Worm (Caenorhabditis elegans) whole organism, L4 larva: Measurements from ENCODE around the gene pgp-4.

Experiments used
- R02D3.7 ChIP-seq: fragments of 150-350 bp; sonication (generic microtip); optimal IDR thresholded peaks from 3 replicates; lab custom pipeline; 2014; ENCODE audit warnings: missing biosample characterization, missing genetic modification characterization
- Y105C5A.15 ChIP-seq: fragments of 200-800 bp; sonication (Bioruptor generic); IDR thresholded peaks from 2 replicates; pipeline ENCODE4 v1.3.6; 2022; ENCODE audit warnings: missing genetic modification characterization, missing compliant biosample characterization
- Y75B8A.6 ChIP-seq: fragments of 200-800 bp; sonication (Bioruptor generic); IDR thresholded peaks from 2 replicates; pipeline ENCODE4 v1.3.6; 2022; ENCODE audit warnings: missing genetic modification reagents, missing genetic modification characterization, missing compliant biosample characterization
- aha-1 ChIP-seq: fragments of 150-350 bp; peaks from one replicate; lab custom pipeline; 2014; ENCODE audit warnings: missing biosample characterization, missing genetic modification characterization
- arid-1 ChIP-seq: fragments of 200-800 bp; sonication (Bioruptor generic); conservative IDR thresholded peaks from 2 replicates; pipeline ENCODE4 v1.3.6; 2022; ENCODE audit warnings: missing genetic modification reagents, missing genetic modification characterization, missing compliant biosample characterization
- attf-4 ChIP-seq: sonication (generic microtip); optimal IDR thresholded peaks from 3 replicates; lab custom pipeline; 2017; ENCODE audit warnings: missing biosample characterization, missing genetic modification characterization
- ceh-32 ChIP-seq: sonication (generic microtip); optimal IDR thresholded peaks from 2 replicates; lab custom pipeline; 2016; ENCODE audit warnings: mild to moderate bottlenecking, missing genetic modification characterization, missing compliant biosample characterization; ENCODE audit not compliant: poor library complexity
- ceh-44 ChIP-seq: fragments of 200-800 bp; sonication (Bioruptor generic); IDR thresholded peaks from 2 replicates; pipeline ENCODE4 v1.3.6; 2022; ENCODE audit warnings: missing genetic modification reagents, missing genetic modification characterization, missing compliant biosample characterization
- ceh-62 ChIP-seq: sonication (generic microtip); optimal IDR thresholded peaks from 2 replicates; lab custom pipeline; 2017; ENCODE audit warnings: missing biosample characterization, missing genetic modification characterization
- ces-1 ChIP-seq: fragments of 150-350 bp; sonication (generic microtip); optimal IDR thresholded peaks from 4 replicates; lab custom pipeline; 2014; ENCODE audit warnings: missing biosample characterization, missing genetic modification reagents, missing genetic modification characterization
- ctbp-1 ChIP-seq: fragments of 200-800 bp; sonication (Bioruptor generic); IDR thresholded peaks from 2 replicates; pipeline ENCODE4 v1.3.6; 2022; ENCODE audit warnings: missing genetic modification reagents, missing genetic modification characterization, missing compliant biosample characterization
- daf-16 ChIP-seq, 3 experiments: sonication (generic microtip); optimal IDR thresholded peaks; 2 replicates each; lab custom pipeline; 2016 to 2017; ENCODE audit warnings: missing genetic modification characterization in 3 of 3, missing genetic modification reagents in 3 of 3, mild to moderate bottlenecking in 2 of 3, missing compliant biosample characterization in 2 of 3, missing biosample characterization in 1 of 3, moderate library complexity in 1 of 3
- daf-19 ChIP-seq: fragments of 200-800 bp; sonication (Bioruptor generic); conservative IDR thresholded peaks from 2 replicates; pipeline ENCODE4 v1.3.6; 2022; ENCODE audit warnings: missing genetic modification characterization, missing compliant biosample characterization
- dmd-6 ChIP-seq: fragments of 200-800 bp; sonication (Bioruptor generic); IDR thresholded peaks from 2 replicates; pipeline ENCODE4 v1.3.6; 2022; ENCODE audit warnings: missing genetic modification reagents, missing genetic modification characterization, missing compliant biosample characterization
- dve-1 ChIP-seq: sonication (generic microtip); optimal IDR thresholded peaks from 2 replicates; lab custom pipeline; 2017; ENCODE audit warnings: antibody characterized with exemption, mild to moderate bottlenecking, missing genetic modification characterization, missing compliant biosample characterization; ENCODE audit not compliant: insufficient read depth
- egl-27 ChIP-seq: sonication (generic microtip); optimal IDR thresholded peaks from 3 replicates; lab custom pipeline; 2017; ENCODE audit warnings: missing biosample characterization, missing genetic modification reagents, missing genetic modification characterization
- egl-43 ChIP-seq: fragments of 200-800 bp; sonication (Bioruptor generic); IDR thresholded peaks from 2 replicates; pipeline ENCODE4 v1.3.6; 2022; ENCODE audit warnings: missing genetic modification reagents, missing genetic modification characterization, missing compliant biosample characterization
- hlh-11 ChIP-seq: fragments of 200-800 bp; sonication (Bioruptor generic); optimal IDR thresholded peaks from 2 replicates; lab custom pipeline; 2018; ENCODE audit warnings: mild to moderate bottlenecking, missing genetic modification characterization, missing compliant biosample characterization
- jun-1 ChIP-seq: fragments of 150-350 bp; optimal IDR thresholded peaks from 2 replicates; lab custom pipeline; 2014; ENCODE audit warnings: missing biosample characterization, missing genetic modification reagents, missing genetic modification characterization
- lin-15B ChIP-seq: fragments of 150-350 bp; sonication (generic microtip); optimal IDR thresholded peaks from 3 replicates; lab custom pipeline; 2014; ENCODE audit warnings: missing biosample characterization, missing genetic modification characterization
- lin-38 ChIP-seq: fragments of 200-800 bp; sonication (Bioruptor generic); IDR thresholded peaks from 2 replicates; pipeline ENCODE4 v1.3.6; 2022; ENCODE audit warnings: missing genetic modification reagents, missing genetic modification characterization, missing compliant biosample characterization
- lsy-2 ChIP-seq, 2 experiments: fragments of 150-350 bp in 1 of 2; sonication (generic microtip) in 1 of 2; optimal IDR thresholded peaks; 2 replicates each; lab custom pipeline; 2014 to 2017; ENCODE audit warnings: missing biosample characterization in 2 of 2, missing genetic modification characterization in 2 of 2
- madf-9 ChIP-seq: fragments of 200-800 bp; sonication (Bioruptor generic); conservative IDR thresholded peaks from 2 replicates; pipeline ENCODE4 v1.3.6; 2022; ENCODE audit warnings: missing genetic modification reagents, missing genetic modification characterization, missing compliant biosample characterization
- mdl-1 ChIP-seq, 2 experiments: fragments of 150-350 bp in 1 of 2; sonication (generic microtip) in 1 of 2; optimal IDR thresholded peaks; 2 replicates each; lab custom pipeline; 2014 to 2017; ENCODE audit warnings: missing biosample characterization in 2 of 2, missing genetic modification characterization in 2 of 2
- mxl-2 ChIP-seq: fragments of 200-800 bp; sonication (Bioruptor generic); conservative IDR thresholded peaks from 2 replicates; pipeline ENCODE4 v1.3.6; 2022; ENCODE audit warnings: missing genetic modification reagents, missing genetic modification characterization, missing compliant biosample characterization
- nhr-10 ChIP-seq: fragments of 150-350 bp; optimal IDR thresholded peaks from 2 replicates; lab custom pipeline; 2014; ENCODE audit warnings: missing biosample characterization, missing genetic modification characterization
- nhr-111 ChIP-seq: fragments of 200-800 bp; sonication (Bioruptor generic); optimal IDR thresholded peaks from 2 replicates; lab custom pipeline; 2018; ENCODE audit warnings: mild to moderate bottlenecking, missing genetic modification characterization, missing compliant biosample characterization
- nhr-237 ChIP-seq: sonication (generic microtip); optimal IDR thresholded peaks from 2 replicates; lab custom pipeline; 2017; ENCODE audit warnings: missing biosample characterization, missing genetic modification characterization
- nhr-25 ChIP-seq: sonication (generic microtip); optimal IDR thresholded peaks from 2 replicates; lab custom pipeline; 2017; ENCODE audit warnings: missing genetic modification characterization, mild to moderate bottlenecking, missing compliant biosample characterization, antibody characterized with exemption, moderate library complexity, borderline replicate concordance; ENCODE audit not compliant: insufficient read depth
- nhr-28 ChIP-seq: fragments of 150-350 bp; optimal IDR thresholded peaks from 2 replicates; lab custom pipeline; 2014; ENCODE audit warnings: missing biosample characterization, missing genetic modification characterization
- nhr-6 ChIP-seq: fragments of 150-350 bp; optimal IDR thresholded peaks from 2 replicates; lab custom pipeline; 2014; ENCODE audit warnings: missing biosample characterization, missing genetic modification characterization
- nhr-77 ChIP-seq: fragments of 150-350 bp; optimal IDR thresholded peaks from 2 replicates; lab custom pipeline; 2014; ENCODE audit warnings: missing biosample characterization, missing genetic modification characterization
- pqm-1 ChIP-seq: sonication (generic microtip); optimal IDR thresholded peaks from 2 replicates; lab custom pipeline; 2017; ENCODE audit warnings: missing biosample characterization, missing genetic modification characterization
- rbr-2 ChIP-seq: sonication (generic microtip); optimal IDR thresholded peaks from 2 replicates; lab custom pipeline; 2016; ENCODE audit warnings: missing genotype, missing genetic modification characterization, missing compliant biosample characterization
- saeg-2 ChIP-seq: fragments of 200-800 bp; sonication (Bioruptor generic); IDR thresholded peaks from 2 replicates; pipeline ENCODE4 v1.3.6; 2022; ENCODE audit warnings: missing genetic modification reagents, missing genetic modification characterization, missing compliant biosample characterization
- set-16 ChIP-seq: fragments of 200-800 bp; sonication (Bioruptor generic); IDR thresholded peaks from 2 replicates; pipeline ENCODE4 v1.3.6; 2022; ENCODE audit warnings: missing genetic modification reagents, missing genetic modification characterization, missing compliant biosample characterization
- snpc-1.2 ChIP-seq: fragments of 200-800 bp; sonication (Bioruptor generic); IDR thresholded peaks from 2 replicates; pipeline ENCODE4 v1.3.6; 2022; ENCODE audit warnings: missing genetic modification reagents, missing genetic modification characterization, missing compliant biosample characterization
- snpc-4 ChIP-seq: fragments of 150-350 bp; optimal IDR thresholded peaks from 2 replicates; lab custom pipeline; 2014; ENCODE audit warnings: missing biosample characterization, missing genetic modification characterization
- tag-97 ChIP-seq: fragments of 200-800 bp; sonication (Bioruptor generic); IDR thresholded peaks from 2 replicates; pipeline ENCODE4 v1.3.6; 2022; ENCODE audit warnings: missing genetic modification characterization, missing compliant biosample characterization
- unc-39 ChIP-seq: sonication (generic microtip); optimal IDR thresholded peaks from 2 replicates; lab custom pipeline; 2017; ENCODE audit warnings: missing biosample characterization, missing genetic modification characterization
- unc-62 ChIP-seq, 3 experiments: fragments of 150-350 bp in 1 of 3; sonication (generic microtip); optimal IDR thresholded peaks in 2 of 3; peaks in 1 of 3; 1 replicate in 1 of 3; 2 replicates in 2 of 3; lab custom pipeline; 2014 to 2017; ENCODE audit warnings: missing biosample characterization in 3 of 3, missing genetic modification characterization in 3 of 3, missing genetic modification reagents in 3 of 3, missing genotype in 1 of 3
- vab-7 ChIP-seq: fragments of 200-800 bp; sonication (Bioruptor generic); IDR thresholded peaks from 2 replicates; pipeline ENCODE4 v1.3.6; 2022; ENCODE audit warnings: missing genetic modification reagents, missing genetic modification characterization, missing compliant biosample characterization
- zag-1 ChIP-seq: fragments of 150-350 bp; optimal IDR thresholded peaks from 2 replicates; lab custom pipeline; 2014; ENCODE audit warnings: missing biosample characterization, missing genetic modification characterization
- zip-11 ChIP-seq: fragments of 200-800 bp; sonication (Bioruptor generic); IDR thresholded peaks from 2 replicates; pipeline ENCODE4 v1.3.6; 2022; ENCODE audit warnings: missing genetic modification characterization, missing compliant biosample characterization
- zip-2 ChIP-seq: fragments of 150-350 bp; optimal IDR thresholded peaks from 2 replicates; lab custom pipeline; 2014; ENCODE audit warnings: missing biosample characterization, missing genetic modification characterization

The pgp-4 gene

ce11 chrX:11345471-11345870, 12.1 kb upstream of the pgp-4 start:
- TF ChIP-seq tag-97 = 0 out of 2 replicates have a peak, but pooled peaks have one; percentile 56
- peak; percentile 91 for TF ChIP-seq ces-1 (GFP tag; lab: Kevin White, UChicago)
- no peak for TF ChIP-seq jun-1 (tag; lab: Kevin White, UChicago)
- TF ChIP-seq nhr-237 (tag; lab: Kevin White, UChicago) = no peak
- no peak for TF ChIP-seq dve-1 (tag; lab: Kevin White, UChicago)
- no peak for TF ChIP-seq mdl-1 (tag; optimal IDR thresholded peaks at IDR 0.05; lab: Kevin White, UChicago)
- peak; percentile 5 for TF ChIP-seq pqm-1 (tag; lab: Kevin White, UChicago)
- TF ChIP-seq zag-1 (tag; lab: Kevin White, UChicago) = no peak
- TF ChIP-seq dmd-6 = peak; percentile 18; the same call in 1 of the 2 replicates
- no peak for TF ChIP-seq nhr-111 (GFP tag; lab: Kevin White, UChicago)
- no peak for TF ChIP-seq daf-19 (GFP tag; lab: Robert Waterston, UW)
- TF ChIP-seq unc-62 (GFP tag; optimal IDR thresholded peaks at IDR 0.05 in 1 of 2; lab: Kevin White, UChicago) = no peak
- no peak for TF ChIP-seq unc-62 (tag; optimal IDR thresholded peaks at IDR 0.05; lab: Kevin White, UChicago)
- peak; percentile 34 for TF ChIP-seq nhr-28 (tag; lab: Kevin White, UChicago)
- TF ChIP-seq zip-2 (tag; lab: Kevin White, UChicago) = no peak
- TF ChIP-seq attf-4 (tag; lab: Kevin White, UChicago) = no peak
- TF ChIP-seq aha-1 (tag; lab: Kevin White, UChicago) = peak; percentile 94
- TF ChIP-seq Y105C5A.15 (GFP tag; lab: Robert Waterston, UW) = no peak
- TF ChIP-seq lsy-2 (tag; optimal IDR thresholded peaks at IDR 0.05; lab: Kevin White, UChicago) = no peak
- TF ChIP-seq nhr-10 (tag; lab: Kevin White, UChicago) = no peak
- TF ChIP-seq, all 104 proteins: peak for 6

ce11 chrX:11346155-11346554, 11.5 kb upstream of the pgp-4 start, which contains the start of gene oct-2:
Gene oct-2, plus strand, starts transcription at chrX:11346455.
- TF ChIP-seq unc-62 (GFP tag; optimal IDR thresholded peaks at IDR 0.05 in 1 of 2; lab: Kevin White, UChicago) (peak in 1 of 2 experiments; percentile 57), unc-62 (tag; optimal IDR thresholded peaks at IDR 0.05; lab: Kevin White, UChicago) (no peak), nhr-25 (tag; lab: Kevin White, UChicago) (no peak), nhr-237 (tag; lab: Kevin White, UChicago) (no peak), aha-1 (tag; lab: Kevin White, UChicago) (peak; percentile 37), Y105C5A.15 (GFP tag; lab: Robert Waterston, UW) (no peak), nhr-10 (tag; lab: Kevin White, UChicago) (no peak), egl-27 (tag; lab: Kevin White, UChicago) (no peak), snpc-1.2 (no peak), zag-1 (tag; lab: Kevin White, UChicago) (no peak)

ce11 chrX:11351288-11351687, 6.3 kb upstream of the pgp-4 start:
- TF ChIP-seq dmd-6 = peak; percentile 55; the same call in 1 of the 2 replicates
- peak; percentile 97 for TF ChIP-seq nhr-28 (tag; lab: Kevin White, UChicago)
- TF ChIP-seq daf-16 (GFP tag; optimal IDR thresholded peaks at IDR 0.05; lab: Kevin White, UChicago) = no peak
- TF ChIP-seq daf-16 (tag; optimal IDR thresholded peaks at IDR 0.05; lab: Kevin White, UChicago) = peak; percentile 16
- no peak for TF ChIP-seq zip-11 (GFP tag; lab: Robert Waterston, UW)
- TF ChIP-seq pqm-1 (tag; lab: Kevin White, UChicago) = peak; percentile 54
- TF ChIP-seq nhr-77 (tag; lab: Kevin White, UChicago) = peak; percentile 26
- no peak for TF ChIP-seq lin-15B (tag; lab: Kevin White, UChicago)
- TF ChIP-seq madf-9 (GFP tag; lab: Robert Waterston, UW) = no peak
- TF ChIP-seq nhr-6 (tag; lab: Kevin White, UChicago) = no peak
- TF ChIP-seq vab-7 = no peak
- TF ChIP-seq R02D3.7 (tag; lab: Kevin White, UChicago) = no peak
- TF ChIP-seq Y75B8A.6 (GFP tag; lab: Robert Waterston, UW) = no peak
- TF ChIP-seq zip-2 (tag; lab: Kevin White, UChicago) = no peak
- no peak for TF ChIP-seq ceh-62 (tag; lab: Kevin White, UChicago)
- no peak for TF ChIP-seq mxl-2 (GFP tag; lab: Robert Waterston, UW)
- no peak for TF ChIP-seq snpc-4 (tag; lab: Kevin White, UChicago)
- TF ChIP-seq mdl-1 (tag; optimal IDR thresholded peaks at IDR 0.05; lab: Kevin White, UChicago) = no peak
- TF ChIP-seq rbr-2 (tag; lab: Kevin White, UChicago) = no peak
- TF ChIP-seq nhr-10 (tag; lab: Kevin White, UChicago) = no peak
- no peak for TF ChIP-seq egl-43 (GFP tag; lab: Robert Waterston, UW)
- TF ChIP-seq hlh-11 (tag; lab: Kevin White, UChicago) = peak; percentile 59
- TF ChIP-seq ceh-32 (tag; lab: Kevin White, UChicago) = no peak
- TF ChIP-seq arid-1 = no peak
- no peak for TF ChIP-seq unc-39 (tag; lab: Kevin White, UChicago)
- no peak for TF ChIP-seq ceh-44 (GFP tag; lab: Robert Waterston, UW)
- no peak for TF ChIP-seq set-16 (GFP tag; lab: Robert Waterston, UW)
- no peak for TF ChIP-seq lin-38 (GFP tag; lab: Robert Waterston, UW)
- TF ChIP-seq saeg-2 = no peak
- no peak for TF ChIP-seq ctbp-1 (GFP tag; lab: Robert Waterston, UW)
